Fruit fly (Drosophila melanogaster) whole organism: ENCODE results near the gene CG17637.

Experiments
- CG8478 ChIP-seq: fragments of >200 bp; optimal IDR thresholded peaks from 2 replicates; lab custom pipeline; 2018; ENCODE audit warnings: inconsistent platforms
- Dll ChIP-seq: fragments of >200 bp; optimal IDR thresholded peaks from 2 replicates; lab custom pipeline; 2017
- EcR ChIP-seq, 2 experiments: fragments of >200 bp; optimal IDR thresholded peaks; 2 replicates each; lab custom pipeline; 2017; ENCODE audit warnings: missing biosample characterization in 2 of 2, missing genetic modification characterization in 2 of 2, missing genetic modification reagents in 2 of 2
- pan ChIP-seq: fragments of >200 bp; optimal IDR thresholded peaks from 2 replicates; lab custom pipeline; 2017
- psq ChIP-seq: fragments of >200 bp; optimal IDR thresholded peaks from 2 replicates; lab custom pipeline; 2017
- usp ChIP-seq: fragments of >200 bp; optimal IDR thresholded peaks from 2 replicates; lab custom pipeline; 2017; ENCODE audit warnings: missing biosample characterization, missing genetic modification characterization, mixed read lengths

DNA sequence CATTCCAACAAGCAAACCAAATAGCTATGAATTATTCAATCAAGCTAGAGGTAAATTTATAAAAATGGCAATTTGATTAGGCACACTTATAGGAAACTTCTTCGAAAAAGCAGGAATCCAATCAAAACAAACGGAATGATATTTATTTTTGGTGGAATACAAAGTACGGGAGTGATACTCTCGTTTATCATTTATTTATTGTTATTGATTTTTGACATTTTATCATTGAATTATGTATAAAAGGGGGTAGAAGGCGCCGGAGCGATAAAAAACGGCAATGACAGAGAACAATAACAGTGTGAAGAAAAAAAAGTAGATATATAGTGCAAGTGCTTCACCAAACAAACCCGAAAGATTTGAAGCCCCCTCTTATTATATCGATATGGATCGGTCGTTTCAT, 25.9 kb downstream of the CG17637 start:
- TF ChIP-seq CG8478 (lab: Kevin White, UChicago) (no peak), psq (lab: Kevin White, UChicago) (no peak), EcR (GFP tag; optimal IDR thresholded peaks at IDR 0.05; lab: Kevin White, UChicago) (no peak), pan (lab: Kevin White, UChicago) (no peak), Dll (lab: Kevin White, UChicago) (no peak), usp (GFP tag; lab: Kevin White, UChicago) (no peak)
